Fruit fly (Drosophila melanogaster) whole organism, embryonic: ENCODE data around the gene CG12560.

Source experiments
- BtbVII ChIP-seq: fragments of 200-800 bp; sonication (Bioruptor generic); optimal IDR thresholded peaks from 3 replicates; lab custom pipeline; 2017; ENCODE audit warnings: missing biosample characterization, mild to moderate bottlenecking, missing genetic modification characterization
- CG10979 ChIP-seq: fragments of 200-800 bp; sonication (Bioruptor generic); optimal IDR thresholded peaks from 2 replicates; lab custom pipeline; 2018; ENCODE audit warnings: missing biosample characterization, mild to moderate bottlenecking, missing genetic modification characterization, moderate library complexity
- CG11504 ChIP-seq: fragments of 200-800 bp; sonication (Bioruptor generic); optimal IDR thresholded peaks from 3 replicates; lab custom pipeline; 2019; ENCODE audit warnings: missing biosample characterization, mild to moderate bottlenecking, missing genetic modification characterization, moderate library complexity
- CG13296 ChIP-seq: fragments of 200-800 bp; sonication (Bioruptor generic); optimal IDR thresholded peaks from 3 replicates; lab custom pipeline; 2018; ENCODE audit warnings: missing biosample characterization, mild to moderate bottlenecking, missing genetic modification characterization
- CG14710 ChIP-seq: fragments of 200-800 bp; sonication (Bioruptor generic); optimal IDR thresholded peaks from 3 replicates; lab custom pipeline; 2019; ENCODE audit warnings: missing biosample characterization, mild to moderate bottlenecking, missing genetic modification characterization, moderate library complexity
- CG15269 ChIP-seq: fragments of 200-800 bp; sonication (Bioruptor generic); optimal IDR thresholded peaks from 2 replicates; lab custom pipeline; 2018; ENCODE audit warnings: missing biosample characterization, mild to moderate bottlenecking, missing genetic modification characterization, moderate library complexity
- CG17612 ChIP-seq: fragments of 200-800 bp; sonication (Bioruptor generic); IDR thresholded peaks from 2 replicates; pipeline ENCODE4 v1.3.6; 2022; ENCODE audit warnings: missing biosample characterization, missing genetic modification characterization
- CG30403 ChIP-seq: fragments of 200-800 bp; sonication (Bioruptor generic); optimal IDR thresholded peaks from 3 replicates; lab custom pipeline; 2016; ENCODE audit warnings: missing biosample characterization, missing genetic modification characterization
- CG30431 ChIP-seq: fragments of 200-800 bp; sonication (Bioruptor generic); optimal IDR thresholded peaks from 2 replicates; lab custom pipeline; 2017; ENCODE audit warnings: missing biosample characterization, missing genetic modification characterization
- CG33213 ChIP-seq: fragments of 200-800 bp; sonication (Bioruptor generic); optimal IDR thresholded peaks from 3 replicates; lab custom pipeline; 2016; ENCODE audit warnings: missing biosample characterization, missing genetic modification characterization
- CG3995 ChIP-seq: fragments of 200-800 bp; sonication (Bioruptor generic); optimal IDR thresholded peaks from 3 replicates; lab custom pipeline; 2016; ENCODE audit warnings: missing biosample characterization, missing genetic modification characterization
- CG43689 ChIP-seq: fragments of 200-800 bp; sonication (Bioruptor generic); IDR thresholded peaks from 2 replicates; pipeline ENCODE4 v1.3.6; 2022; ENCODE audit warnings: missing biosample characterization, missing genetic modification characterization
- CG7839 ChIP-seq: fragments of 200-800 bp; sonication (Bioruptor generic); optimal IDR thresholded peaks from 3 replicates; lab custom pipeline; 2018; ENCODE audit warnings: missing biosample characterization, mild to moderate bottlenecking, missing genetic modification characterization, moderate library complexity
- CG8388 ChIP-seq: fragments of 200-800 bp; sonication (Bioruptor generic); optimal IDR thresholded peaks from 2 replicates; lab custom pipeline; 2019; ENCODE audit warnings: missing biosample characterization, mild to moderate bottlenecking, missing genetic modification characterization, moderate library complexity
- CG8478 ChIP-seq: fragments of >200 bp; optimal IDR thresholded peaks from 2 replicates; lab custom pipeline; 2018
- Dek ChIP-seq: fragments of 200-800 bp; sonication (Bioruptor generic); optimal IDR thresholded peaks from 3 replicates; lab custom pipeline; 2019; ENCODE audit warnings: missing biosample characterization, mild to moderate bottlenecking, missing genetic modification characterization, moderate library complexity
- Drgx ChIP-seq: fragments of 200-800 bp; sonication (Bioruptor generic); IDR thresholded peaks from 2 replicates; pipeline ENCODE4 v1.3.6; 2022; ENCODE audit warnings: missing biosample characterization, missing genetic modification characterization
- Ets65A ChIP-seq: fragments of 200-800 bp; sonication (Bioruptor generic); peaks from one replicate; lab custom pipeline; 2016; ENCODE audit warnings: missing biosample characterization, missing genetic modification characterization
- HmgZ ChIP-seq: fragments of 200-800 bp; sonication (Bioruptor generic); optimal IDR thresholded peaks from 2 replicates; lab custom pipeline; 2018; ENCODE audit warnings: missing biosample characterization, mild to moderate bottlenecking, missing genetic modification characterization
- Hr51 ChIP-seq, 2 experiments: fragments of 200-800 bp; sonication (Bioruptor generic); optimal IDR thresholded peaks; 2 replicates in 1 of 2; 3 replicates in 1 of 2; lab custom pipeline; 2016 to 2018; ENCODE audit warnings: missing biosample characterization in 2 of 2, missing genetic modification characterization in 2 of 2, mild to moderate bottlenecking in 1 of 2, moderate library complexity in 1 of 2
- Mad ChIP-seq: fragments of 200-800 bp; sonication (Bioruptor generic); optimal IDR thresholded peaks from 2 replicates; lab custom pipeline; 2016; ENCODE audit warnings: missing biosample characterization, missing genetic modification characterization
- NC2α ChIP-seq: fragments of 200-800 bp; sonication (Bioruptor generic); optimal IDR thresholded peaks from 2 replicates; lab custom pipeline; 2016; ENCODE audit warnings: missing biosample characterization, missing genetic modification characterization
- Nf-YB ChIP-seq: fragments of 200-800 bp; sonication (Bioruptor generic); optimal IDR thresholded peaks from 3 replicates; lab custom pipeline; 2019; ENCODE audit warnings: missing biosample characterization, mild to moderate bottlenecking, missing genetic modification characterization, moderate library complexity
- Opbp ChIP-seq: fragments of 200-800 bp; sonication (Bioruptor generic); IDR thresholded peaks from 3 replicates; pipeline ENCODE4 v1.3.6; 2022; ENCODE audit warnings: missing biosample characterization, missing genetic modification characterization; ENCODE audit not compliant: partially characterized antibody
- PHDP ChIP-seq: fragments of 200-800 bp; sonication (Bioruptor generic); optimal IDR thresholded peaks from 3 replicates; lab custom pipeline; 2018; ENCODE audit warnings: missing biosample characterization, mild to moderate bottlenecking, missing genetic modification characterization, moderate library complexity
- Sox102F ChIP-seq: fragments of 200-800 bp; sonication (Bioruptor generic); optimal IDR thresholded peaks from 2 replicates; lab custom pipeline; 2018; ENCODE audit warnings: missing biosample characterization, mild to moderate bottlenecking, missing genetic modification characterization, moderate library complexity
- Sry-β ChIP-seq: fragments of 200-800 bp; sonication (Bioruptor generic); optimal IDR thresholded peaks from 2 replicates; lab custom pipeline; 2018; ENCODE audit warnings: missing biosample characterization, mild to moderate bottlenecking, missing genetic modification characterization, moderate library complexity
- Ssrp ChIP-seq: fragments of 200-800 bp; sonication (Bioruptor generic); optimal IDR thresholded peaks from 2 replicates; lab custom pipeline; 2018; ENCODE audit warnings: missing biosample characterization, mild to moderate bottlenecking, missing genetic modification characterization, moderate library complexity
- Stat92E ChIP-seq, 3 experiments: fragments of >200 bp in 2 of 3; fragments of 200-800 bp in 1 of 3; sonication (Bioruptor generic) in 1 of 3; optimal IDR thresholded peaks; 2 replicates each; lab custom pipeline; 2017 to 2019; ENCODE audit warnings: missing biosample characterization in 3 of 3, missing genetic modification characterization in 3 of 3, mild to moderate bottlenecking in 1 of 3, moderate library complexity in 1 of 3
- ap ChIP-seq: fragments of 200-800 bp; sonication (Bioruptor generic); IDR thresholded peaks from 2 replicates; pipeline ENCODE4 v1.3.6; 2022; ENCODE audit warnings: missing biosample characterization, missing genetic modification characterization
- br ChIP-seq: fragments of >200 bp; optimal IDR thresholded peaks from 2 replicates; lab custom pipeline; 2017
- crol ChIP-seq: fragments of 200-800 bp; sonication (Bioruptor generic); IDR thresholded peaks from 2 replicates; pipeline ENCODE4 v1.3.6; 2022; ENCODE audit warnings: missing biosample characterization, missing genetic modification characterization
- dimm ChIP-seq: fragments of 200-800 bp; sonication (Bioruptor generic); IDR thresholded peaks from 2 replicates; pipeline ENCODE4 v1.3.6; 2022; ENCODE audit warnings: missing biosample characterization, missing genetic modification characterization
- disco-r ChIP-seq: fragments of 200-800 bp; sonication (Bioruptor generic); optimal IDR thresholded peaks from 2 replicates; lab custom pipeline; 2016; ENCODE audit warnings: missing biosample characterization, missing genetic modification characterization
- dysf ChIP-seq: fragments of 200-800 bp; sonication (Bioruptor generic); IDR thresholded peaks from 3 replicates; pipeline ENCODE4 v1.3.6; 2022; ENCODE audit warnings: missing biosample characterization, missing genetic modification characterization
- ewg ChIP-seq: fragments of 200-800 bp; sonication (Bioruptor generic); optimal IDR thresholded peaks from 3 replicates; lab custom pipeline; 2017; ENCODE audit warnings: mild to moderate bottlenecking, missing biosample characterization, missing genetic modification reagents, missing genetic modification characterization
- gem ChIP-seq: fragments of 200-800 bp; sonication (Bioruptor generic); optimal IDR thresholded peaks from 2 replicates; lab custom pipeline; 2019; ENCODE audit warnings: missing biosample characterization, mild to moderate bottlenecking, missing genetic modification characterization, moderate library complexity
- jumu ChIP-seq: fragments of 200-800 bp; sonication (Bioruptor generic); optimal IDR thresholded peaks from 3 replicates; lab custom pipeline; 2016; ENCODE audit warnings: missing biosample characterization, missing genetic modification characterization
- ken ChIP-seq: fragments of 200-800 bp; sonication (Bioruptor generic); IDR thresholded peaks from 3 replicates; pipeline ENCODE4 v1.3.6; 2022; ENCODE audit warnings: missing biosample characterization, missing genetic modification characterization
- kni ChIP-seq: fragments of 200-800 bp; sonication (Bioruptor generic); optimal IDR thresholded peaks from 3 replicates; lab custom pipeline; 2017; ENCODE audit warnings: mild to moderate bottlenecking, missing biosample characterization, missing genetic modification reagents, missing genetic modification characterization
- lbe ChIP-seq: fragments of 200-800 bp; sonication (Bioruptor generic); optimal IDR thresholded peaks from 2 replicates; lab custom pipeline; 2016; ENCODE audit warnings: missing biosample characterization, mild to moderate bottlenecking, missing genetic modification characterization
- nmo ChIP-seq: fragments of 200-800 bp; sonication (Bioruptor generic); optimal IDR thresholded peaks from 2 replicates; lab custom pipeline; 2018; ENCODE audit warnings: missing biosample characterization, mild to moderate bottlenecking, missing genetic modification characterization, moderate library complexity
- pho ChIP-seq: fragments of 200-800 bp; sonication (Bioruptor generic); optimal IDR thresholded peaks from 2 replicates; lab custom pipeline; 2016; ENCODE audit warnings: missing biosample characterization, missing genetic modification characterization
- ranshi ChIP-seq: fragments of 200-800 bp; sonication (Bioruptor generic); IDR thresholded peaks from 2 replicates; pipeline ENCODE4 v1.3.6; 2022; ENCODE audit warnings: missing biosample characterization, missing genetic modification characterization
- row ChIP-seq: fragments of 200-800 bp; sonication (Bioruptor generic); IDR thresholded peaks from 3 replicates; pipeline ENCODE4 v1.3.6; 2022; ENCODE audit warnings: missing biosample characterization, missing genetic modification characterization
- sc ChIP-seq, 3 experiments: fragments of >200 bp in 2 of 3; fragments of 200-800 bp in 1 of 3; sonication (Bioruptor generic) in 1 of 3; optimal IDR thresholded peaks; 2 replicates in 2 of 3; 3 replicates in 1 of 3; lab custom pipeline; 2017; ENCODE audit warnings: mild to moderate bottlenecking in 1 of 3, missing biosample characterization in 1 of 3, missing genetic modification characterization in 1 of 3, missing genetic modification reagents in 1 of 3
- slbo ChIP-seq: fragments of 200-800 bp; sonication (Bioruptor generic); IDR thresholded peaks from 2 replicates; pipeline ENCODE4 v1.3.6; 2022; ENCODE audit warnings: missing biosample characterization, missing genetic modification characterization
- unpg ChIP-seq: fragments of 200-800 bp; sonication (Bioruptor generic); optimal IDR thresholded peaks from 3 replicates; lab custom pipeline; 2018; ENCODE audit warnings: missing biosample characterization, mild to moderate bottlenecking, missing genetic modification characterization, moderate library complexity
- usp ChIP-seq: fragments of >200 bp; optimal IDR thresholded peaks from 2 replicates; lab custom pipeline; 2017; ENCODE audit warnings: missing biosample characterization, missing genetic modification characterization
- vnd ChIP-seq: fragments of 200-800 bp; sonication (Bioruptor generic); IDR thresholded peaks from 3 replicates; pipeline ENCODE4 v1.3.6; 2022; ENCODE audit warnings: missing biosample characterization, missing genetic modification characterization; ENCODE audit not compliant: partially characterized antibody

CG12560 gene

dm6 chr2L:7969329-7969728, 39.9 kb downstream of the CG12560 start:
- TF ChIP-seq jumu (GFP tag; lab: Kevin White, UChicago) = no peak
- no peak for TF ChIP-seq br
- peak; percentile 51 for TF ChIP-seq crol (GFP tag; lab: Robert Waterston, UW)
- TF ChIP-seq Ssrp (tag; lab: Kevin White, UChicago) = no peak
- TF ChIP-seq CG8478 (lab: Kevin White, UChicago) = no peak
- no peak for TF ChIP-seq CG13296
- no peak for TF ChIP-seq kni (GFP tag; lab: Kevin White, UChicago)
- TF ChIP-seq CG17612 = 0 out of 2 replicates have a peak, but pooled peaks have one; percentile 7
- no peak for TF ChIP-seq unpg (GFP tag; lab: Kevin White, UChicago)
- no peak for TF ChIP-seq lbe (GFP tag; lab: Kevin White, UChicago)

- TF ChIP-seq NC2α = no peak
- no peak for TF ChIP-seq ken
- no peak for TF ChIP-seq disco-r (GFP tag; lab: Kevin White, UChicago)
- no peak for TF ChIP-seq Ets65A (GFP tag; lab: Kevin White, UChicago)
- peak; percentile 4 for TF ChIP-seq Sox102F (GFP tag; lab: Kevin White, UChicago)
- peak; percentile 25 for TF ChIP-seq ewg (GFP tag; lab: Kevin White, UChicago)
- no peak for TF ChIP-seq sc (optimal IDR thresholded peaks at IDR 0.05; lab: Kevin White, UChicago)
- TF ChIP-seq sc (GFP tag; optimal IDR thresholded peaks at IDR 0.05; lab: Kevin White, UChicago) = no peak
- TF ChIP-seq CG11504 (tag; lab: Kevin White, UChicago) = peak; percentile 41
- no peak for TF ChIP-seq CG8388 (GFP tag; lab: Kevin White, UChicago)
- TF ChIP-seq gem (tag; lab: Kevin White, UChicago) = peak; percentile 53
- no peak for TF ChIP-seq ranshi (GFP tag; lab: Robert Waterston, UW)
- TF ChIP-seq Drgx (GFP tag; lab: Robert Waterston, UW) = peak; percentile 58
- no peak for TF ChIP-seq Sry-β (GFP tag; lab: Kevin White, UChicago)
- peak in 1 of 2 experiments; percentile 7 for TF ChIP-seq Hr51 (GFP tag; optimal IDR thresholded peaks at IDR 0.05; lab: Kevin White, UChicago)
- peak; percentile 17 for TF ChIP-seq CG15269 (tag; lab: Kevin White, UChicago)
- TF ChIP-seq CG3995 = no peak
- TF ChIP-seq Opbp = no peak
- peak; percentile 37; the same call in 1 of the 3 replicates for TF ChIP-seq dysf (GFP tag; lab: Robert Waterston, UW)
- TF ChIP-seq Stat92E (GFP tag; optimal IDR thresholded peaks at IDR 0.05; lab: Kevin White, UChicago) = no peak
- TF ChIP-seq row (GFP tag; lab: Robert Waterston, UW) = peak; percentile 23; the same call in 1 of the 3 replicates
- peak; percentile 28 for TF ChIP-seq CG7839 (tag; lab: Kevin White, UChicago)
- no peak for TF ChIP-seq CG33213 (GFP tag; lab: Kevin White, UChicago)
- TF ChIP-seq slbo = no peak
- TF ChIP-seq CG30431 = no peak
- TF ChIP-seq pho (GFP tag; lab: Kevin White, UChicago) = no peak
- TF ChIP-seq dimm (GFP tag; lab: Robert Waterston, UW) = no peak
- peak; percentile 8 for TF ChIP-seq nmo
- TF ChIP-seq HmgZ = no peak
- TF ChIP-seq Nf-YB (GFP tag; lab: Kevin White, UChicago) = no peak
- TF ChIP-seq CG14710 (tag; lab: Kevin White, UChicago) = no peak
- TF ChIP-seq PHDP (tag; lab: Kevin White, UChicago) = peak; percentile 24
- peak; percentile 5 for TF ChIP-seq CG10979 (tag; lab: Kevin White, UChicago)
- no peak for TF ChIP-seq BtbVII (GFP tag; lab: Kevin White, UChicago)
- TF ChIP-seq Dek (tag; lab: Kevin White, UChicago) = no peak
- no peak for TF ChIP-seq usp (GFP tag; lab: Kevin White, UChicago)
- peak; percentile 18 for TF ChIP-seq CG30403 (GFP tag; lab: Kevin White, UChicago)
- no peak for TF ChIP-seq CG43689 (GFP tag; lab: Robert Waterston, UW)
- TF ChIP-seq vnd (GFP tag; lab: Robert Waterston, UW) = no peak
- TF ChIP-seq Mad (GFP tag; lab: Kevin White, UChicago) = no peak
- TF ChIP-seq ap = no peak
These were observed 41.2 kb downstream of the CG12560 start for dm6 chr2L:7968054-7968453.
